Worm (Caenorhabditis elegans): Measurements from ENCODE around the gene farl-11.

- TF ChIP-seq lsy-12 (tag; optimal IDR thresholded peaks at IDR 0.05) (no peak), ztf-4 (tag; optimal IDR thresholded peaks at IDR 0.05) (no peak)
Observed at ce11 chrII:7060791-7061190, 44.0 kb downstream of the farl-11 start.

Data from whole organism, L3 larva.